Worm (Caenorhabditis elegans): ENCODE data around the gene F09F7.6.

DNA sequence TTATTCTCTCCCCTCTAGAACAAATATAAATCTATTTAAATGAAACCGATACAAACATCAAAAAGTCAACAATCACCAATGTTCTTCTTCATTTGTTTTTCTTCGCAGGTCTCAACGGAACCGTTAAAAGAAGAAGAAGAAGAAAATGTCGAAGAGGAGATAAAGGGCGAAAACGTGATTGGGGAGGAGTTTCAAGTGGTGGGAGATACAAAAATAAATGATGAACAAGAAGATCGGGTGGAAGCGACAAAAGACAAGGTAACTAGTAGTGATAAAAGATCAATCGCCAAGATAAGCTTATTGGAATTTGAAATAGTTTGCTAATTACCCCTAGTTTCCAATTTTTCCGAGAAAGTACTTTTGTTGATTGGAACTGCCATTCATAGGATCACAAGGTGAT is 1.7 kb downstream of the F09F7.6 start:
- TF ChIP-seq mep-1 (tag; optimal IDR thresholded peaks at IDR 0.05) (no peak), unc-39 (tag; optimal IDR thresholded peaks at IDR 0.05) (no peak), mls-2 (tag; optimal IDR thresholded peaks at IDR 0.05) (no peak), unc-62 (GFP tag; optimal IDR thresholded peaks at IDR 0.05) (no peak), bed-3 (GFP tag; optimal IDR thresholded peaks at IDR 0.05) (no peak), sptf-1 (tag; optimal IDR thresholded peaks at IDR 0.05) (no peak), mab-5 (tag; optimal IDR thresholded peaks at IDR 0.05) (no peak), zip-8 (tag; optimal IDR thresholded peaks at IDR 0.05) (no peak), nhr-76 (tag; optimal IDR thresholded peaks at IDR 0.05) (no peak), hlh-1 (tag; optimal IDR thresholded peaks at IDR 0.05) (no peak), snpc-4 (tag; optimal IDR thresholded peaks at IDR 0.05) (no peak), ztf-11 (tag; optimal IDR thresholded peaks at IDR 0.05) (no peak), lin-13 (tag; optimal IDR thresholded peaks at IDR 0.05) (no peak)
